Worm (Caenorhabditis elegans) whole organism, mixed stage, embryonic: Measurements from ENCODE around the gene W09D6.1.

Experiments used
- blmp-1 ChIP-seq: fragments of 150-350 bp; optimal IDR thresholded peaks from 2 replicates; lab custom pipeline; 2014; ENCODE audit warnings: missing biosample characterization, missing genetic modification characterization
- flh-1 ChIP-seq: fragments of 200-800 bp; sonication (Bioruptor generic); optimal IDR thresholded peaks from 2 replicates; lab custom pipeline; 2018; ENCODE audit warnings: mild to moderate bottlenecking, missing genetic modification characterization, moderate library complexity, missing compliant biosample characterization
- lin-32 ChIP-seq: fragments of 200-800 bp; sonication (Bioruptor generic); optimal IDR thresholded peaks from 2 replicates; lab custom pipeline; 2018; ENCODE audit warnings: mild to moderate bottlenecking, missing genetic modification characterization, missing compliant biosample characterization
- mep-1 ChIP-seq: fragments of 150-350 bp; optimal IDR thresholded peaks from 2 replicates; lab custom pipeline; 2017; ENCODE audit warnings: missing biosample characterization, missing genetic modification reagents, missing genetic modification characterization, inconsistent platforms
- nhr-12 ChIP-seq: fragments of 150-350 bp; optimal IDR thresholded peaks from 2 replicates; lab custom pipeline; 2014; ENCODE audit warnings: missing biosample characterization, missing genetic modification characterization
- nhr-76 ChIP-seq: sonication (generic microtip); optimal IDR thresholded peaks from 2 replicates; lab custom pipeline; 2017; ENCODE audit warnings: missing biosample characterization, missing genetic modification characterization
- unc-62 ChIP-seq: fragments of 150-350 bp; optimal IDR thresholded peaks from 2 replicates; lab custom pipeline; 2014; ENCODE audit warnings: missing biosample characterization, missing genetic modification reagents, missing genetic modification characterization

- TF ChIP-seq nhr-12 (tag; lab: Kevin White, UChicago) (no peak), blmp-1 (tag; lab: Kevin White, UChicago) (no peak), unc-62 (GFP tag; lab: Kevin White, UChicago) (no peak), lin-32 (GFP tag; lab: Kevin White, UChicago) (no peak), flh-1 (GFP tag; lab: Kevin White, UChicago) (no peak), mep-1 (tag; lab: Kevin White, UChicago) (no peak), nhr-76 (tag; lab: Kevin White, UChicago) (no peak)
These were observed 14.0 kb downstream of the W09D6.1 start for ce11 chrIII:11082604-11083003.
